Fruit fly (Drosophila melanogaster) whole organism, wandering third instar larva: ENCODE data around the gene Sec61alpha.

Experiments used
- Abd-B ChIP-seq: fragments of >200 bp; optimal IDR thresholded peaks from 2 replicates; lab custom pipeline; 2017; ENCODE audit warnings: missing biosample characterization, missing genetic modification characterization
- CG32264 ChIP-seq: fragments of 200-800 bp; sonication (Bioruptor generic); optimal IDR thresholded peaks from 2 replicates; lab custom pipeline; 2016; ENCODE audit warnings: missing biosample characterization, missing genetic modification characterization
- CG9705 ChIP-seq: fragments of 200-800 bp; sonication (Bioruptor generic); optimal IDR thresholded peaks from 2 replicates; lab custom pipeline; 2018; ENCODE audit warnings: missing biosample characterization, mild to moderate bottlenecking, missing genetic modification characterization
- Dfd ChIP-seq: fragments of >200 bp; optimal IDR thresholded peaks from 2 replicates; lab custom pipeline; 2017; ENCODE audit warnings: missing biosample characterization, missing genetic modification characterization
- Dif ChIP-seq: fragments of 200-275, 200-300 bp; sonication (Bioruptor generic); optimal IDR thresholded peaks from 2 replicates; lab custom pipeline; 2018; ENCODE audit warnings: missing biosample characterization, missing genetic modification characterization; ENCODE audit not compliant: partially characterized antibody
- GATAd ChIP-seq: sonication (Bioruptor generic); optimal IDR thresholded peaks from 2 replicates; lab custom pipeline; 2016; ENCODE audit warnings: missing biosample characterization, missing genetic modification characterization
- HLH106 ChIP-seq: fragments of 200-800 bp; optimal IDR thresholded peaks from 3 replicates; lab custom pipeline; 2019; ENCODE audit warnings: missing biosample characterization, mild to moderate bottlenecking, missing genetic modification characterization, moderate library complexity
- Hnf4 ChIP-seq: fragments of 200-800 bp; sonication (Bioruptor generic); optimal IDR thresholded peaks from 2 replicates; lab custom pipeline; 2016; ENCODE audit warnings: missing biosample characterization, mild to moderate bottlenecking, missing genetic modification characterization
- Hr78 ChIP-seq: fragments of >200 bp; optimal IDR thresholded peaks from 2 replicates; lab custom pipeline; 2017; ENCODE audit warnings: missing biosample characterization, missing genetic modification characterization
- Hr83 ChIP-seq: fragments of 200-300 bp; sonication (Bioruptor generic); optimal IDR thresholded peaks from 2 replicates; lab custom pipeline; 2016; ENCODE audit warnings: missing biosample characterization, mild to moderate bottlenecking, missing genetic modification characterization, moderate library complexity; ENCODE audit not compliant: poor library complexity, severe bottlenecking
- Jra ChIP-seq: sonication (Bioruptor generic); optimal IDR thresholded peaks from 2 replicates; lab custom pipeline; 2016; ENCODE audit warnings: missing biosample characterization, missing genetic modification characterization
- Mio ChIP-seq: sonication (Bioruptor generic); optimal IDR thresholded peaks from 2 replicates; lab custom pipeline; 2016; ENCODE audit warnings: missing biosample characterization, missing genetic modification characterization
- OdsH ChIP-seq: fragments of 200-800 bp; sonication (Bioruptor generic); optimal IDR thresholded peaks from 2 replicates; lab custom pipeline; 2016; ENCODE audit warnings: missing biosample characterization, mild to moderate bottlenecking, missing genetic modification characterization
- Rel ChIP-seq, 2 experiments: fragments of 200-800 bp; sonication (Bioruptor generic) in 1 of 2; optimal IDR thresholded peaks; 2 replicates in 1 of 2; 3 replicates in 1 of 2; lab custom pipeline; 2016 to 2019; ENCODE audit warnings: mild to moderate bottlenecking in 2 of 2, missing biosample characterization in 2 of 2, missing genetic modification characterization in 2 of 2, moderate library complexity in 1 of 2
- Sp1 ChIP-seq: fragments of 200-800 bp; sonication (Bioruptor generic); optimal IDR thresholded peaks from 3 replicates; lab custom pipeline; 2019; ENCODE audit warnings: missing biosample characterization, mild to moderate bottlenecking, missing genetic modification characterization, moderate library complexity
- Vsx2 ChIP-seq: fragments of 200-300, 225-300 bp; sonication (Bioruptor generic); optimal IDR thresholded peaks from 2 replicates; lab custom pipeline; 2018; ENCODE audit warnings: missing biosample characterization, missing genetic modification characterization; ENCODE audit not compliant: partially characterized antibody
- br ChIP-seq: fragments of 200-800 bp; sonication (Bioruptor generic); optimal IDR thresholded peaks from 2 replicates; lab custom pipeline; 2016; ENCODE audit warnings: missing biosample characterization, missing genetic modification characterization
- brk ChIP-seq: fragments of 200-800 bp; sonication (Bioruptor generic); optimal IDR thresholded peaks from 2 replicates; lab custom pipeline; 2016; ENCODE audit warnings: missing biosample characterization, mild to moderate bottlenecking, missing genetic modification characterization
- dl ChIP-seq, 2 experiments: fragments of 175-275, 200-275 bp in 1 of 2; fragments of 200-275 bp in 1 of 2; sonication (Bioruptor generic); optimal IDR thresholded peaks; lab custom pipeline; 2018; ENCODE audit warnings: mild to moderate bottlenecking in 2 of 2, missing biosample characterization in 2 of 2, missing genetic modification characterization in 2 of 2, moderate library complexity in 2 of 2; ENCODE audit not compliant: partially characterized antibody in 2 of 2, insufficient read depth in 1 of 2
- dmrt93B ChIP-seq: fragments of 200-800 bp; sonication (Bioruptor generic); optimal IDR thresholded peaks from 2 replicates; lab custom pipeline; 2018; ENCODE audit warnings: missing biosample characterization, mild to moderate bottlenecking, missing genetic modification characterization
- dsf ChIP-seq: sonication (Bioruptor generic); optimal IDR thresholded peaks from 2 replicates; lab custom pipeline; 2016; ENCODE audit warnings: missing biosample characterization, missing genetic modification characterization, borderline replicate concordance
- foxo ChIP-seq, 2 experiments: fragments of 200-800 bp; sonication (Bioruptor generic); optimal IDR thresholded peaks; 2 replicates in 1 of 2; 3 replicates in 1 of 2; lab custom pipeline; 2016 to 2017; ENCODE audit warnings: missing biosample characterization in 2 of 2, missing genetic modification characterization in 2 of 2
- fru ChIP-seq: fragments of 200-800 bp; sonication (Bioruptor generic); optimal IDR thresholded peaks from 3 replicates; lab custom pipeline; 2016; ENCODE audit warnings: missing biosample characterization, mild to moderate bottlenecking, missing genetic modification characterization
- h ChIP-seq: fragments of 200-800 bp; sonication (Bioruptor generic); optimal IDR thresholded peaks from 3 replicates; lab custom pipeline; 2016; ENCODE audit warnings: missing biosample characterization, mild to moderate bottlenecking, missing genetic modification characterization
- pan ChIP-seq: fragments of >200 bp; optimal IDR thresholded peaks from 2 replicates; lab custom pipeline; 2017
- rgr ChIP-seq: fragments of 200-800 bp; sonication (Bioruptor generic); optimal IDR thresholded peaks from 3 replicates; lab custom pipeline; 2016; ENCODE audit warnings: missing biosample characterization, mild to moderate bottlenecking, missing genetic modification characterization
- sage ChIP-seq: fragments of 200-800 bp; sonication (Bioruptor generic); optimal IDR thresholded peaks from 2 replicates; lab custom pipeline; 2016; ENCODE audit warnings: missing biosample characterization, mild to moderate bottlenecking, missing genetic modification characterization
- sv ChIP-seq: fragments of 200-800 bp; sonication (Bioruptor generic); optimal IDR thresholded peaks from 3 replicates; lab custom pipeline; 2016; ENCODE audit warnings: missing biosample characterization, missing genetic modification characterization
- tai ChIP-seq: sonication (Bioruptor generic); optimal IDR thresholded peaks from 2 replicates; lab custom pipeline; 2016; ENCODE audit warnings: missing biosample characterization, missing genetic modification characterization
- usp ChIP-seq: fragments of >200 bp; optimal IDR thresholded peaks from 2 replicates; lab custom pipeline; 2017; ENCODE audit warnings: missing biosample characterization, missing genetic modification characterization
- woc ChIP-seq: sonication (Bioruptor generic); optimal IDR thresholded peaks from 2 replicates; lab custom pipeline; 2016; ENCODE audit warnings: missing biosample characterization, mild to moderate bottlenecking, missing genetic modification characterization

The Sec61alpha gene

dm6 chr2L:6467509-6467908 is 12.9 kb downstream of the Sec61alpha start, which contains the start of gene HemK1:
Gene HemK1 (minus strand): TSS chr2L:6467698.
- TF ChIP-seq fru (GFP tag; lab: Kevin White, UChicago) (no peak), Mio (no peak), Rel (GFP tag; optimal IDR thresholded peaks at IDR 0.05; lab: Kevin White, UChicago) (no peak), Rel (tag; optimal IDR thresholded peaks at IDR 0.05; lab: Kevin White, UChicago) (peak; percentile 0), rgr (GFP tag; lab: Kevin White, UChicago) (peak; percentile 28), Hr78 (GFP tag; lab: Kevin White, UChicago) (no peak), h (GFP tag; lab: Kevin White, UChicago) (peak; percentile 8)
- TF ChIP-seq, all 38 proteins: peak for 3

dm6 chr2L:6465497-6465896 is 14.9 kb downstream of the Sec61alpha start, which contains the start of gene Rchy1:
Gene Rchy1 (minus strand): TSS chr2L:6465669.
- TF ChIP-seq Rel (GFP tag; optimal IDR thresholded peaks at IDR 0.05; lab: Kevin White, UChicago), result no peak
- peak; percentile 79 for TF ChIP-seq Rel (tag; optimal IDR thresholded peaks at IDR 0.05; lab: Kevin White, UChicago)
- peak; percentile 49 for TF ChIP-seq rgr (GFP tag; lab: Kevin White, UChicago)
- peak; percentile 45 for TF ChIP-seq Hr83 (GFP tag; lab: Kevin White, UChicago)
- no peak for TF ChIP-seq foxo (GFP tag; optimal IDR thresholded peaks at IDR 0.05; lab: Kevin White, UChicago)
- peak; percentile 35 for TF ChIP-seq h (GFP tag; lab: Kevin White, UChicago)

dm6 chr2L:6464780-6465179 is 15.6 kb downstream of the Sec61alpha start:
- peak; percentile 16 for TF ChIP-seq HLH106
- TF ChIP-seq Sp1 (GFP tag; lab: Kevin White, UChicago), result peak; percentile 34
- TF ChIP-seq OdsH (GFP tag; lab: Kevin White, UChicago), result peak; percentile 51
- no peak for TF ChIP-seq Vsx2 (GFP tag; lab: Kevin White, UChicago)
- TF ChIP-seq h (GFP tag; lab: Kevin White, UChicago), result peak; percentile 51
- peak; percentile 65 for TF ChIP-seq Hr83 (GFP tag; lab: Kevin White, UChicago)
- peak; percentile 41 for TF ChIP-seq rgr (GFP tag; lab: Kevin White, UChicago)
- peak; percentile 27 for TF ChIP-seq CG9705 (GFP tag; lab: Kevin White, UChicago)
- TF ChIP-seq brk (GFP tag; lab: Kevin White, UChicago), result peak; percentile 30
- TF ChIP-seq pan (lab: Kevin White, UChicago), result no peak
- peak; percentile 18 for TF ChIP-seq br (GFP tag; lab: Kevin White, UChicago)
- TF ChIP-seq CG32264 (GFP tag; lab: Kevin White, UChicago), result no peak

DNA sequence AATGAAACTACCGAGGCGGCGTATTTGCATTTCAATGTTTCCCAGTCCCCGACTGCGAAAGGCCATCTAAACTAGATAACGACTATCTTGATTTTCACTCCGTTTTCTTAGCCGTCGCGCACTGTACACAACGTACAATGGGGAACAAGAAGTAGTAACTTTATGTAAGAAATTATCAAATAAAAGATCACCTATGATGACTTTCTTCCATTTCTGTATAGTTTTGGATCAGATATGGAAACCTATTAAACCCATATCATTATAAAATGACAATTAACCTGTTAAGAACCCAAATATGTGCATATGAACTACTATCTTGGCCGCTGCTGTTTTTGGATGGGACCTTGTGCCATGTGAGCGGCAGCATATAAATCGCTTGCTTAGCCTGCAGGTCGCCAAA is 16.1 kb downstream of the Sec61alpha start:
- TF ChIP-seq CG32264 (GFP tag; lab: Kevin White, UChicago) (no peak), foxo (GFP tag; optimal IDR thresholded peaks at IDR 0.05; lab: Kevin White, UChicago) (peak in 1 of 2 experiments; percentile 0)

DNA sequence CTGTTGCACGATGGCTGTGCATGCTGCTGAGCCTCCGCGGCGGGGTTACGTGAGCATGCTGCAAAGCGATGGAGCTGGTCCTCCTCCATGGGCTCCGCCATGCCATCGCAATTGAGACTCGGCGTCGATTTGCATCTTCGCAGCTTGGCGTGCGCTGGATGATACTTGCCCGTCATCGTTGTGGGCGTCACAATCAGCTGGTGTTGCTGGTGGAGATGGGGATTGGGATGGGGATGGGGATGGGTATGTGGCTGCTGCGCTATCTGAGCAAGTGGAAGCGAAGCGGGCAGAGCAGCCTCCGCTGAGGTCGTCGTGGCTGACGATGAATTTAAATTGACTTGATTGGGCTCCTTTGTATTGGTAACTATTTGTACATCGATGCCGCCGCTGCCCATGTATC is 17.0 kb downstream of the Sec61alpha start:
- TF ChIP-seq Hr78 (GFP tag; lab: Kevin White, UChicago) (no peak), dmrt93B (no peak), HLH106 (no peak), Abd-B (GFP tag; lab: Kevin White, UChicago) (no peak), Dfd (GFP tag; lab: Kevin White, UChicago) (no peak), Hnf4 (GFP tag; lab: Kevin White, UChicago) (no peak), Rel (GFP tag; optimal IDR thresholded peaks at IDR 0.05; lab: Kevin White, UChicago) (no peak), Rel (tag; optimal IDR thresholded peaks at IDR 0.05; lab: Kevin White, UChicago) (no peak), CG9705 (GFP tag; lab: Kevin White, UChicago) (no peak), Hr83 (GFP tag; lab: Kevin White, UChicago) (no peak), dl (GFP tag; optimal IDR thresholded peaks at IDR 0.05; lab: Kevin White, UChicago; ENCODE audit: insufficient read depth in 1 of 2, partially characterized antibody in 2 of 2) (no peak), Jra (GFP tag; lab: Kevin White, UChicago) (no peak), Dif (GFP tag; lab: Kevin White, UChicago) (no peak), br (GFP tag; lab: Kevin White, UChicago) (no peak)

DNA sequence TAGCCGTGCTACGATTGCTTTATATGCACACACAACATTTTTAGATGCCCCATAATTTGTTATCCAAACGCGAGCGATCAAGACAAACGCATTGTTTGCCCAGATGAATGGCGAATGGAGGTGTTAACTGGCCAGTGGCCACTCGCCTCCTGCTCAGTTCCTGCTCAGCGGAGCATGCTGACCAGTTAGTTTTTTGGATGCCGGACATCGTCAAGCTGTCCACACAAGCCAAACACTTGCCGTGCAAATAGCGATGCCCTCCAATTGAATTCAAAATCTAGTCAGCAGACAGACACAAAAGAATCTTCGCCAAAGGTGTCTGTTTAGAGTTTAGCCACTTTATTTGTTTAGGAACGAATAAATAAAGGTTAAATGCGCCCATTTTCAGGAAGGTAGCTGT is 18.1 kb downstream of the Sec61alpha start:
- TF ChIP-seq Dfd (GFP tag; lab: Kevin White, UChicago), result no peak
- no peak for TF ChIP-seq Rel (GFP tag; optimal IDR thresholded peaks at IDR 0.05; lab: Kevin White, UChicago)
- TF ChIP-seq Rel (tag; optimal IDR thresholded peaks at IDR 0.05; lab: Kevin White, UChicago), result no peak
- no peak for TF ChIP-seq CG32264 (GFP tag; lab: Kevin White, UChicago)
- no peak for TF ChIP-seq sage (GFP tag; lab: Kevin White, UChicago)
- no peak for TF ChIP-seq h (GFP tag; lab: Kevin White, UChicago)
- TF ChIP-seq foxo (GFP tag; optimal IDR thresholded peaks at IDR 0.05; lab: Kevin White, UChicago), result no peak
- TF ChIP-seq tai (GFP tag; lab: Kevin White, UChicago), result no peak
- TF ChIP-seq sv, result no peak
- no peak for TF ChIP-seq GATAd (GFP tag; lab: Kevin White, UChicago)
- TF ChIP-seq dsf (GFP tag; lab: Kevin White, UChicago), result no peak
- no peak for TF ChIP-seq Abd-B (GFP tag; lab: Kevin White, UChicago)
- no peak for TF ChIP-seq HLH106
- TF ChIP-seq Hnf4 (GFP tag; lab: Kevin White, UChicago), result no peak
- TF ChIP-seq woc (GFP tag; lab: Kevin White, UChicago), result no peak
- TF ChIP-seq usp (GFP tag; lab: Kevin White, UChicago), result no peak
